Worm (Caenorhabditis elegans) whole organism, L3 larva: ENCODE results near the gene F20B6.9.
A peak's percentile ranks its signal among the peaks of the same experiment; 100 is the strongest.

Experiments used
- R02D3.7 ChIP-seq: fragments of 150-350 bp; optimal IDR thresholded peaks from 2 replicates; lab custom pipeline; 2014; ENCODE audit warnings: missing biosample characterization, missing genetic modification characterization
- ZK546.5 ChIP-seq: sonication (generic microtip); optimal IDR thresholded peaks from 2 replicates; lab custom pipeline; 2017; ENCODE audit warnings: missing biosample characterization, missing genetic modification characterization
- aly-2 ChIP-seq: fragments of 150-350 bp; optimal IDR thresholded peaks from 2 replicates; lab custom pipeline; 2014; ENCODE audit warnings: missing biosample characterization, missing genetic modification characterization
- ama-1 ChIP-seq: fragments of 150-350 bp; optimal IDR thresholded peaks from 2 replicates; lab custom pipeline; 2018
- ceh-28 ChIP-seq: fragments of 150-350 bp; optimal IDR thresholded peaks from 2 replicates; lab custom pipeline; 2014; ENCODE audit warnings: missing biosample characterization, missing genetic modification reagents, missing genetic modification characterization
- ceh-82 ChIP-seq: fragments of 150-350 bp; optimal IDR thresholded peaks from 2 replicates; lab custom pipeline; 2014; ENCODE audit warnings: missing biosample characterization, missing genetic modification characterization
- daf-12 ChIP-seq: fragments of 150-350 bp; optimal IDR thresholded peaks from 2 replicates; lab custom pipeline; 2014; ENCODE audit warnings: missing biosample characterization, missing genetic modification reagents, missing genetic modification characterization
- egl-27 ChIP-seq: sonication (generic microtip); optimal IDR thresholded peaks from 4 replicates; lab custom pipeline; 2017; ENCODE audit warnings: missing biosample characterization, missing genetic modification reagents, missing genetic modification characterization
- egl-5 ChIP-seq: fragments of 150-350 bp; optimal IDR thresholded peaks from 2 replicates; lab custom pipeline; 2017; ENCODE audit warnings: missing biosample characterization, missing genetic modification reagents, missing genetic modification characterization, inconsistent platforms
- elt-1 ChIP-seq: fragments of 150-350 bp; optimal IDR thresholded peaks from 2 replicates; lab custom pipeline; 2014; ENCODE audit warnings: missing biosample characterization, missing genetic modification characterization
- elt-2 ChIP-seq: sonication (generic microtip); optimal IDR thresholded peaks from 2 replicates; lab custom pipeline; 2016; ENCODE audit warnings: missing genetic modification reagents, mild to moderate bottlenecking, missing genetic modification characterization, missing compliant biosample characterization
- eor-1 ChIP-seq, 2 experiments: fragments of 150-350 bp; optimal IDR thresholded peaks; 2 replicates each; lab custom pipeline; 2014 to 2018; ENCODE audit warnings: missing biosample characterization in 2 of 2, missing genetic modification characterization in 2 of 2
- fkh-2 ChIP-seq: fragments of 150-350 bp; optimal IDR thresholded peaks from 2 replicates; lab custom pipeline; 2014; ENCODE audit warnings: missing biosample characterization, missing genetic modification reagents, missing genetic modification characterization
- hmg-11 ChIP-seq: sonication (generic microtip); optimal IDR thresholded peaks from 2 replicates; lab custom pipeline; 2016; ENCODE audit warnings: missing genetic modification characterization, missing compliant biosample characterization
- jun-1 ChIP-seq: fragments of 150-350 bp; optimal IDR thresholded peaks from 2 replicates; lab custom pipeline; 2014; ENCODE audit warnings: missing biosample characterization, missing genetic modification reagents, missing genetic modification characterization
- lin-15B ChIP-seq: fragments of 150-350 bp; optimal IDR thresholded peaks from 2 replicates; lab custom pipeline; 2014; ENCODE audit warnings: missing biosample characterization, missing genetic modification characterization
- lin-39 ChIP-seq: fragments of 150-350 bp; optimal IDR thresholded peaks from 2 replicates; lab custom pipeline; 2018; ENCODE audit warnings: missing biosample characterization, missing genetic modification reagents, missing genetic modification characterization
- mml-1 ChIP-seq: fragments of 150-350 bp; sonication (generic microtip); optimal IDR thresholded peaks from 3 replicates; lab custom pipeline; 2014; ENCODE audit warnings: missing biosample characterization, missing genetic modification characterization
- nfya-1 ChIP-seq: sonication (generic microtip); optimal IDR thresholded peaks from 2 replicates; lab custom pipeline; 2017; ENCODE audit warnings: missing genetic modification characterization, mild to moderate bottlenecking, missing compliant biosample characterization, antibody characterized with exemption, moderate library complexity; ENCODE audit not compliant: insufficient read depth
- nhr-11 ChIP-seq: fragments of 150-350 bp; optimal IDR thresholded peaks from 2 replicates; lab custom pipeline; 2014; ENCODE audit warnings: missing biosample characterization, missing genetic modification characterization
- nhr-23 ChIP-seq: fragments of 150-350 bp; optimal IDR thresholded peaks from 2 replicates; lab custom pipeline; 2014; ENCODE audit warnings: missing biosample characterization, missing genetic modification reagents, missing genetic modification characterization
- nhr-28 ChIP-seq: fragments of 150-350 bp; optimal IDR thresholded peaks from 2 replicates; lab custom pipeline; 2014; ENCODE audit warnings: missing biosample characterization, missing genetic modification characterization
- nhr-67 ChIP-seq: fragments of 150-350 bp; optimal IDR thresholded peaks from 2 replicates; lab custom pipeline; 2014; ENCODE audit warnings: missing biosample characterization, missing genetic modification characterization
- nhr-76 ChIP-seq: fragments of 150-350 bp; sonication (generic microtip); optimal IDR thresholded peaks from 5 replicates; lab custom pipeline; 2014; ENCODE audit warnings: missing biosample characterization, missing genetic modification characterization
- nhr-77 ChIP-seq: fragments of 150-350 bp; optimal IDR thresholded peaks from 2 replicates; lab custom pipeline; 2014; ENCODE audit warnings: missing biosample characterization, missing genetic modification characterization
- pha-4 ChIP-seq: fragments of 150-350 bp; optimal IDR thresholded peaks from 2 replicates; lab custom pipeline; 2014; ENCODE audit warnings: missing biosample characterization, missing genetic modification reagents, missing genetic modification characterization
- pqm-1 ChIP-seq: fragments of 150-350 bp; optimal IDR thresholded peaks from 2 replicates; lab custom pipeline; 2017; ENCODE audit warnings: missing biosample characterization, missing genetic modification characterization, inconsistent platforms
- sea-2 ChIP-seq: fragments of 150-350 bp; sonication (generic microtip); optimal IDR thresholded peaks from 4 replicates; lab custom pipeline; 2014; ENCODE audit warnings: missing biosample characterization, missing genetic modification reagents, missing genetic modification characterization
- skn-1 ChIP-seq: fragments of 150-350 bp; optimal IDR thresholded peaks from 2 replicates; lab custom pipeline; 2014; ENCODE audit warnings: missing biosample characterization, missing genetic modification characterization
- unc-62 ChIP-seq: fragments of 150-350 bp; sonication (generic microtip); optimal IDR thresholded peaks from 4 replicates; lab custom pipeline; 2014; ENCODE audit warnings: missing biosample characterization, missing genetic modification reagents, missing genetic modification characterization
- ztf-11 ChIP-seq: fragments of 150-350 bp; optimal IDR thresholded peaks from 2 replicates; lab custom pipeline; 2014; ENCODE audit warnings: missing biosample characterization, missing genetic modification characterization

Gene F20B6.9

DNA sequence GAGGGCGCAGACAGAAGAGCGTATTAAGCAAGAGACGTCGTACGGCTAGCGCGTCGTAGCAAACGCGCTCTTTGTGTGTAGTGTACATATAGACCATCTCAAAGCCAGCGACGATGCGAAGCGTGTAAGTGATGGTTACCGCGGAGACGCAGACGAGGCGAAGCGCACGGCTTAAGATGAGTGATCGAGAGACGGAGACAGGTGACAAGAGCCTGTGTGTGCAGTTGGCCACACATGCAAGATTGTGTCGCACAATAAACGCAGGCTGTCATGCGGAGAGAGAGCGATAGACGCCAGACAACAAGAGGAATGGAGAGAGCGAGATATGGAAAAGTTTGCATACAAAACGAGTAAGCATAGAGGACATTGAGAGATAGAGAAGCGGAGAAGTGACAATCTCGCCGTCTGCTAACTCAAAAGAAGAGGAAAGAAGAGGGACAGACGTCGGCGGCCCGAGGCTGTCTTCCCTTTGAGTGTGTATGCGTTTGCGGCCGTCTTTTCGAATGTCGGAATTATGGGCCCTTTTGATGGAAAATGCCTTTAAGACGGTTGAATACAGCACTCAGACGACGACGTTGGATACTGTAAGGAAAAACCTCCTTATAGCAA is 15.6 kb upstream of the F20B6.9 start (continued):
- peak; percentile 51 for TF ChIP-seq R02D3.7 (tag; lab: Kevin White, UChicago)
- TF ChIP-seq nhr-67 (tag; lab: Kevin White, UChicago) = no peak
- TF ChIP-seq pha-4 (tag; lab: Kevin White, UChicago) = no peak
- TF ChIP-seq eor-1 (tag; optimal IDR thresholded peaks at IDR 0.05; lab: Kevin White, UChicago) = no peak

DNA sequence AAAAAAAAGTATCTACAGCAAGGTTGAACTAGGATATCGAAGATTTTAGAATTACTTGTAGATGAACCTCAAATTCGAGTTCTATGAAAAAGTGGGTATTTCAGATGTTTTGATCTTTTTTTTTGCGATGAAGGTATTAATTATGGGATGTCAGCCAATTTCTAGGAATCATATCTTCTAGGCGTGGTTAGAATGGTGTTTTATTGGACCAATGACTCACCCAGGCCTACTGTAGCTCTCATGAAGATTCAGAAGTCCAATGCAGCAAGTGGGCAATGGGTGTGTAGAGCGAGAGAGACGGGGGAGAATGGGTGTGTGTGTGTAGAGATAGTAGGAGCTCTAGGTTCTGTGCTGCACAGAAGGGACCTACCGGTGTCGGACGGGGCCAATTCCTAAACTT is 14.9 kb upstream of the F20B6.9 start:
- TF ChIP-seq lin-15B (tag; lab: Kevin White, UChicago) (peak; percentile 23), nfya-1 (tag; lab: Kevin White, UChicago) (peak; percentile 94), nhr-67 (tag; lab: Kevin White, UChicago) (no peak), jun-1 (tag; lab: Kevin White, UChicago) (no peak), ZK546.5 (tag; lab: Kevin White, UChicago) (no peak), elt-2 (tag; lab: Kevin White, UChicago) (no peak), egl-27 (tag; lab: Kevin White, UChicago) (no peak)

DNA sequence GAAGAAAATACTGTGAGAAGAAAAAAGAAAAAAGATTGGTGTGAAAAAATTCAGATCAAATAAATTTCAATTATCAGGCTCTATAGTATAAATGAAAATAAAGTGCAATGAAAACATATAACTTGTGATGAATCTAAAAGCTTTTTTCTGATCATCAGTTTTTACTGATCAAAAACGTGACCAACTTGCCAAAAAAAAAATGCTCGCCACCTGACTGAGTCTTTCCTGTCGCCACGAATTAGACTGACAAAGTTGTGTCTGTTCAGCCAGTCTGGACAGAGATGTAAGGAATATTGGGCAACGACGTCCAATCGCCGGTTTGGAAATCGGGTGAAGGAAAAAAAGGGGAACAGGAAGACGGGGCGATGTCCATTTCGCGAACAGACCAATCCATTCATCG is 12.2 kb upstream of the F20B6.9 start:
- peak; percentile 20 for TF ChIP-seq nfya-1 (tag; lab: Kevin White, UChicago)
- TF ChIP-seq nhr-77 (tag; lab: Kevin White, UChicago) = no peak

DNA sequence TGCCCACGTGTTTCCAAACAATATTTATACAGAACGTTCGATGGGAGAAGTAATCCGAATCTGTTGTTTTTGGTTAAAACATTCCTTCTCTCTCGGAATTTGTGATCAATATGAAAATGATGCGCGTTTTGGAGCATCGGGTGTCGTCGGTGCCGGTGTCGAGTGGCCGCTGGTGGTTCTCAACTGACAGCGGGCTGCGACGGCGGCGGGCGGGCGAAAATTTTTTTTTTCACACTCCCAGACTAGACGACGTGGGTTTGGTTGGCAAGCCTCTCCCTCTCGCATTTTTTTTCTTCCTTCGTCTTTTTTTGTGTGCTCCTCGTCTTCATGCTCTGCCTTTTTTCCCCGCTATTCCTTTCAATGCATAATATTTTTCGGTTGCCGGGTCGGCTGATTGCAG is 10.9 kb upstream of the F20B6.9 start, which contains the start of gene W01H2.2:
Gene W01H2.2 (minus strand): TSS at position 285 of the 400 bp plus-strand sequence.
- TF ChIP-seq hmg-11 (tag; lab: Kevin White, UChicago) (peak; percentile 41), ama-1 (lab: Kevin White, UChicago) (no peak), skn-1 (tag; lab: Kevin White, UChicago) (no peak), nhr-28 (tag; lab: Kevin White, UChicago) (no peak), elt-1 (tag; lab: Kevin White, UChicago) (no peak)

DNA sequence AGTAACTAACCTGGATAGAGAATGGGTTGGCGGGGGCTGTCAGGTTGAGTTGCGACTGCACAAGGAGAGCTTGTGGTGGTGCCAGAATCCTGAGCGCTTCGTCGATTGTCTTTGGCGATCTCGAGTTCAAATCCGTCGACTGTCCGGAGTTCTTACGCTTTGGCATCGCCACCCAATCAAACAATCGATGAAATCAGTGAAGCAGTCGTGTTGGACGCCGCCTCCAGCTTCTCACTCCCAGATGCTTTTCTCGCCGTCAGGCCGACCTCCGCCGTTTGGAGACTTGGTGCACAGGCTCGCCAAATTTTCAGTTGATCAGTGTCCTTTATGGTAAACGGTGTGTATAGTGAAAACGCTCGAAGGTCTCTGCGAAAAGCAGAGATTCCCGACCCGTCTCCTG is 9.6 kb upstream of the F20B6.9 start, which contains the start of the genes F20B6.10 and hpk-1:
Gene F20B6.10 (minus strand): TSS at position 303 of the 400 bp plus-strand sequence.
Gene hpk-1 (minus strand): TSS at position 397 of the 400 bp plus-strand sequence.
- TF ChIP-seq ceh-82 (tag; lab: Kevin White, UChicago) (no peak), elt-1 (tag; lab: Kevin White, UChicago) (no peak), fkh-2 (tag; lab: Kevin White, UChicago) (no peak), lin-39 (tag; lab: Kevin White, UChicago) (no peak), elt-2 (tag; lab: Kevin White, UChicago) (no peak), nhr-67 (tag; lab: Kevin White, UChicago) (no peak), ZK546.5 (tag; lab: Kevin White, UChicago) (no peak), unc-62 (GFP tag; lab: Kevin White, UChicago) (no peak), daf-12 (tag; lab: Kevin White, UChicago) (no peak), ztf-11 (tag; lab: Kevin White, UChicago) (no peak), nhr-11 (tag; lab: Kevin White, UChicago) (no peak)

DNA sequence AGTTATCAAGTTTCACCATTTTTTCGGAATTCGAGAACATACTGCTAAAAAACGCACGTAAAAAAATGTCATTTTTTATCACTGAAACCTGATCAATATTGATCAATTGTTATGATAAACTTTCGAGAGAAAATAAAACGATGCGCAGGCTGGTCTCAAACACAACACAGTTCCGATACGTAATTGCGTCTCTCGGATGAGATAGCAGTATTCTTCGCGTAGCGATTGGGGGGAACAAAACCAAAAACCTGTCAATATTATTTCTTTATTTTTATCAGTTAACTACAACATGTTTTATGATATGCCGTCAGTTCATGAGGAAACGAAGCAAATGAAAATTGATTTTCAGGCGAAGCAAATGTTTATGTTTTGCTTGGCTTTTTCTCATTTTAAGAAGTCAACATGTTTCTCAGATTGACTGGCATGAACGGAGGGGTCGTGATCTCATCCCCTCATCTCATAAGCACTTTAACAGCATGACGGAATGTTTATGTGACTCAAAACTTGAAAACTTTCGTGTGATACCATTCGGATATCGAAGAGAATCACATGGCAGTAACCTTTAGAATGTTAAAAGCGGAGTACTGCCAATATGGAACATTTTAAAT is 8.3 kb upstream of the F20B6.9 start:
- TF ChIP-seq ceh-28 (tag; lab: Kevin White, UChicago) (peak; percentile 16), pqm-1 (tag; lab: Kevin White, UChicago) (peak; percentile 46), aly-2 (tag; lab: Kevin White, UChicago) (no peak), nhr-77 (tag; lab: Kevin White, UChicago) (no peak), egl-5 (tag; lab: Kevin White, UChicago) (peak; percentile 11), mml-1 (tag; lab: Kevin White, UChicago) (no peak), sea-2 (no peak), pha-4 (tag; lab: Kevin White, UChicago) (peak; percentile 22), nhr-67 (tag; lab: Kevin White, UChicago) (no peak), elt-2 (tag; lab: Kevin White, UChicago) (peak; percentile 85), nhr-76 (tag; lab: Kevin White, UChicago) (no peak), ZK546.5 (tag; lab: Kevin White, UChicago) (no peak), elt-1 (tag; lab: Kevin White, UChicago) (no peak), hmg-11 (tag; lab: Kevin White, UChicago) (no peak), nhr-23 (tag; lab: Kevin White, UChicago) (peak; percentile 32)
